Worm (Caenorhabditis elegans) whole organism, L4/young adult: ENCODE results near the gene zipt-2.3.

Experiments
- W03F9.2 ChIP-seq: fragments of 150-350 bp; optimal IDR thresholded peaks from 2 replicates; lab custom pipeline; 2014; ENCODE audit warnings: missing biosample characterization, missing genetic modification characterization
- dao-5 ChIP-seq: sonication (generic microtip); optimal IDR thresholded peaks from 2 replicates; lab custom pipeline; 2016; ENCODE audit warnings: missing genotype, missing genetic modification characterization, moderate library complexity, missing compliant biosample characterization
- him-1 ChIP-seq: sonication (generic microtip); optimal IDR thresholded peaks from 2 replicates; lab custom pipeline; 2016; ENCODE audit warnings: missing genotype, missing genetic modification reagents, missing genetic modification characterization, missing compliant biosample characterization

ce11 chrII:13685581-13685980 lies 30.1 kb downstream of the zipt-2.3 start:
- no peak for TF ChIP-seq him-1 (tag; lab: Kevin White, UChicago)
- TF ChIP-seq W03F9.2 (tag; lab: Kevin White, UChicago) = no peak
- TF ChIP-seq dao-5 (tag; lab: Kevin White, UChicago) = no peak
